Worm (Caenorhabditis elegans) whole organism, L2 larva: Measurements from ENCODE around the gene sfxn-1.5.
"Not testable (repeated sequence)": the region's sequence is repeated elsewhere in the genome, so short reads cannot be mapped to it uniquely, and the experiment has no call there.

ENCODE experiments used
- C34F6.9 ChIP-seq: fragments of 150-350 bp; optimal IDR thresholded peaks from 2 replicates; lab custom pipeline; 2014; ENCODE audit warnings: missing biosample characterization, missing genetic modification characterization
- F13H6.1 ChIP-seq: sonication (generic microtip); optimal IDR thresholded peaks from 2 replicates; lab custom pipeline; 2016; ENCODE audit warnings: missing genetic modification characterization, missing compliant biosample characterization
- R02D3.7 ChIP-seq: fragments of 150-350 bp; optimal IDR thresholded peaks from 2 replicates; lab custom pipeline; 2014; ENCODE audit warnings: missing biosample characterization, missing genetic modification characterization
- Y55F3AM.14 ChIP-seq: fragments of 200-800 bp; sonication (Bioruptor generic); optimal IDR thresholded peaks from 2 replicates; lab custom pipeline; 2018; ENCODE audit warnings: mild to moderate bottlenecking, missing genetic modification characterization, missing compliant biosample characterization
- ama-1 ChIP-seq: fragments of 150-350 bp; optimal IDR thresholded peaks from 2 replicates; lab custom pipeline; 2018; ENCODE audit warnings: inconsistent platforms
- blmp-1 ChIP-seq: sonication (generic microtip); optimal IDR thresholded peaks from 2 replicates; lab custom pipeline; 2017; ENCODE audit warnings: missing genetic modification characterization, mild to moderate bottlenecking, missing compliant biosample characterization, antibody characterized with exemption, moderate library complexity; ENCODE audit not compliant: insufficient read depth
- ceh-16 ChIP-seq: fragments of 150-350 bp; optimal IDR thresholded peaks from 2 replicates; lab custom pipeline; 2014; ENCODE audit warnings: missing biosample characterization, missing genetic modification characterization
- crh-2 ChIP-seq: sonication (generic microtip); optimal IDR thresholded peaks from 2 replicates; lab custom pipeline; 2017; ENCODE audit warnings: missing biosample characterization, missing genetic modification characterization
- dmd-4 ChIP-seq: sonication (generic microtip); optimal IDR thresholded peaks from 2 replicates; lab custom pipeline; 2017; ENCODE audit warnings: missing biosample characterization, missing genetic modification characterization
- egl-27 ChIP-seq: sonication (generic microtip); optimal IDR thresholded peaks from 3 replicates; lab custom pipeline; 2017; ENCODE audit warnings: missing biosample characterization, missing genetic modification reagents, missing genetic modification characterization
- elt-1 ChIP-seq: fragments of 150-350 bp; optimal IDR thresholded peaks from 2 replicates; lab custom pipeline; 2014; ENCODE audit warnings: missing biosample characterization, missing genetic modification characterization
- fos-1 ChIP-seq: fragments of 150-350 bp; optimal IDR thresholded peaks from 2 replicates; lab custom pipeline; 2014; ENCODE audit warnings: missing biosample characterization, missing genetic modification characterization
- gmeb-1 ChIP-seq: fragments of 150-350 bp; optimal IDR thresholded peaks from 2 replicates; lab custom pipeline; 2014; ENCODE audit warnings: missing biosample characterization, missing genetic modification characterization
- lin-11 ChIP-seq: fragments of 150-350 bp; sonication (generic microtip); optimal IDR thresholded peaks from 2 replicates; lab custom pipeline; 2014; ENCODE audit warnings: missing biosample characterization, missing genetic modification characterization, inconsistent platforms, mixed read lengths
- lin-13 ChIP-seq: fragments of 150-350 bp; optimal IDR thresholded peaks from 2 replicates; lab custom pipeline; 2014; ENCODE audit warnings: missing biosample characterization, missing genetic modification reagents, missing genetic modification characterization
- lin-39 ChIP-seq: fragments of 150-350 bp; optimal IDR thresholded peaks from 2 replicates; lab custom pipeline; 2014; ENCODE audit warnings: missing biosample characterization, missing genetic modification reagents, missing genetic modification characterization
- lsy-2 ChIP-seq, 2 experiments: fragments of 150-350 bp in 1 of 2; sonication (generic microtip) in 1 of 2; optimal IDR thresholded peaks; 2 replicates each; lab custom pipeline; 2014 to 2017; ENCODE audit warnings: missing biosample characterization in 2 of 2, missing genetic modification characterization in 2 of 2
- mab-5 ChIP-seq: fragments of 150-350 bp; optimal IDR thresholded peaks from 2 replicates; lab custom pipeline; 2014; ENCODE audit warnings: missing biosample characterization, missing genetic modification characterization
- mdl-1 ChIP-seq, 2 experiments: fragments of 150-350 bp in 1 of 2; sonication (generic microtip) in 1 of 2; optimal IDR thresholded peaks; 2 replicates each; lab custom pipeline; 2017; ENCODE audit warnings: missing biosample characterization in 2 of 2, missing genetic modification characterization in 2 of 2
- nhr-11 ChIP-seq: fragments of 150-350 bp; optimal IDR thresholded peaks from 2 replicates; lab custom pipeline; 2014; ENCODE audit warnings: missing biosample characterization, missing genetic modification characterization
- nhr-129 ChIP-seq: fragments of 150-350 bp; optimal IDR thresholded peaks from 2 replicates; lab custom pipeline; 2014; ENCODE audit warnings: missing biosample characterization, missing genetic modification characterization
- nhr-21 ChIP-seq: fragments of 150-350 bp; optimal IDR thresholded peaks from 2 replicates; lab custom pipeline; 2014; ENCODE audit warnings: missing biosample characterization, missing genetic modification characterization
- nhr-237 ChIP-seq: fragments of 150-350 bp; optimal IDR thresholded peaks from 2 replicates; lab custom pipeline; 2014; ENCODE audit warnings: missing biosample characterization, missing genetic modification characterization
- nhr-25 ChIP-seq: fragments of 150-350 bp; sonication (generic microtip); optimal IDR thresholded peaks from 3 replicates; lab custom pipeline; 2014; ENCODE audit warnings: missing biosample characterization, missing genetic modification characterization
- nhr-6 ChIP-seq: fragments of 150-350 bp; optimal IDR thresholded peaks from 2 replicates; lab custom pipeline; 2014; ENCODE audit warnings: missing biosample characterization, missing genetic modification characterization
- sem-4 ChIP-seq: fragments of 150-350 bp; optimal IDR thresholded peaks from 2 replicates; lab custom pipeline; 2014; ENCODE audit warnings: missing biosample characterization, missing genetic modification reagents, missing genetic modification characterization
- sma-3 ChIP-seq: sonication (generic microtip); optimal IDR thresholded peaks from 2 replicates; lab custom pipeline; 2016; ENCODE audit warnings: missing genetic modification reagents, missing genetic modification characterization, missing compliant biosample characterization
- sma-9 ChIP-seq, 2 experiments: fragments of 150-350 bp in 1 of 2; sonication (generic microtip) in 1 of 2; optimal IDR thresholded peaks; 2 replicates each; lab custom pipeline; 2014 to 2016; ENCODE audit warnings: missing genetic modification characterization in 2 of 2, mild to moderate bottlenecking in 1 of 2, missing biosample characterization in 1 of 2, missing compliant biosample characterization in 1 of 2, missing genetic modification reagents in 1 of 2, moderate library complexity in 1 of 2
- snpc-4 ChIP-seq: fragments of 150-350 bp; optimal IDR thresholded peaks from 2 replicates; lab custom pipeline; 2014; ENCODE audit warnings: missing biosample characterization, missing genetic modification characterization
- unc-55 ChIP-seq: fragments of 150-350 bp; sonication (generic microtip); optimal IDR thresholded peaks from 3 replicates; lab custom pipeline; 2014; ENCODE audit warnings: missing biosample characterization, missing genetic modification reagents, missing genetic modification characterization
- unc-62 ChIP-seq: fragments of 150-350 bp; optimal IDR thresholded peaks from 2 replicates; lab custom pipeline; 2014; ENCODE audit warnings: missing biosample characterization, missing genetic modification reagents, missing genetic modification characterization
- zag-1 ChIP-seq: fragments of 150-350 bp; optimal IDR thresholded peaks from 2 replicates; lab custom pipeline; 2014; ENCODE audit warnings: missing biosample characterization, missing genetic modification characterization

Gene sfxn-1.5

DNA sequence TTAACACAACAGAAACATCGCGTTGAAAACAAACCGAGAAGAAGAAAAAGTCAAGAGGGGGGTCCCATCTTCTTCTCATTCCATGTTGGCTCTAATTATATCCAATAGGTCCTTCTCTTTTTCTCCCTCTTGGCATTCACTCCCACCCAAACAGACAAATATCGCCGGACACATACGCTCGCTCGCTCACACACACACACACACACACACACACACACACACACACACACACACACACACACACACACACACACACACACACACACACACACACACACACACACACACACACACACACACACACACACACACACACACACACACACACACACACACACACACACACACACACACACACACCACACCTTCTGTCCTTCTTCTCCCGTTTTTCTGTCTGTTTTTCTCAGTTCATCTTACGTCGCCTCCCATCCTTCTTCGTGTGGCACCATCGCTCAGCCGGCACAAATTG, 17.7 kb downstream of the sfxn-1.5 start, which contains the start of gene sto-4:
Gene sto-4, plus strand, starts transcription at position 360 of the 469 bp plus-strand sequence.
- TF ChIP-seq zag-1 (tag; lab: Kevin White, UChicago): peak; percentile 8
- peak; percentile 1 for TF ChIP-seq nhr-21 (tag; lab: Kevin White, UChicago)
- peak; percentile 25 for TF ChIP-seq sma-9 (GFP tag; optimal IDR thresholded peaks at IDR 0.05; lab: Kevin White, UChicago)
- not testable (repeated sequence) for TF ChIP-seq sma-9 (tag; optimal IDR thresholded peaks at IDR 0.05; lab: Kevin White, UChicago)
- TF ChIP-seq ceh-16 (tag; lab: Kevin White, UChicago): peak; percentile 52
- TF ChIP-seq nhr-129 (tag; lab: Kevin White, UChicago): peak; percentile 66
- TF ChIP-seq F13H6.1 (tag; lab: Kevin White, UChicago): peak; percentile 93
- peak; percentile 78 for TF ChIP-seq mab-5 (tag; lab: Kevin White, UChicago)
- TF ChIP-seq lsy-2 (tag; optimal IDR thresholded peaks at IDR 0.05; lab: Kevin White, UChicago): peak in 1 of 2 experiments; percentile 34
- peak; percentile 40 for TF ChIP-seq blmp-1 (tag; lab: Kevin White, UChicago)
- peak; percentile 37 for TF ChIP-seq crh-2
- peak; percentile 93 for TF ChIP-seq Y55F3AM.14 (GFP tag; lab: Kevin White, UChicago)
- TF ChIP-seq mdl-1 (tag; optimal IDR thresholded peaks at IDR 0.05; lab: Kevin White, UChicago): peak in 1 of 2 experiments; percentile 12
- TF ChIP-seq unc-55 (GFP tag; lab: Kevin White, UChicago): peak; percentile 17
- peak; percentile 63 for TF ChIP-seq nhr-25 (tag; lab: Kevin White, UChicago)
- peak; percentile 20 for TF ChIP-seq C34F6.9 (tag; lab: Kevin White, UChicago)
- TF ChIP-seq, all 48 proteins: peak for 15; not testable (repeated sequence) for 33

DNA sequence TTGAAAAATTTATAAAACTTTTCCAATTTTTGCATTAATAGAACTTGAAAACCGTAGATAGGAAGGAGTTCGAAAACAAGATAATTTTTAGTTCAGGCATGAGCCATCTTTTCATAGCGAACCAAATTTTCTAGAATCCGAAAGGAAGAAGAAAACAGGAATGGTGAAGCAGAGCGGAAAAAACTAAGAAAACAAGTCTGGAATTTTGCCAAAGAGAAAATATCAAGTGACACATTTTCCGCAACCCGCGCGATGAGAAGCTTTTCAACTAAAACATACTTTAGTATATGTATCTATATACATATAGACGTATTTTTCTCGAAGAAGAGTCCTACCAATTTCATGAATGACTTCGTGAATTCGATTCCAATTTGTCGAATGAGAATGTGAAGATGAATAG, 19.9 kb downstream of the sfxn-1.5 start:
- TF ChIP-seq mdl-1 (tag; optimal IDR thresholded peaks at IDR 0.05; lab: Kevin White, UChicago) (no peak), gmeb-1 (no peak), snpc-4 (no peak), crh-2 (no peak), elt-1 (tag; lab: Kevin White, UChicago) (no peak), sem-4 (tag; lab: Kevin White, UChicago) (no peak), lin-39 (tag; lab: Kevin White, UChicago) (no peak), unc-62 (GFP tag; lab: Kevin White, UChicago) (no peak), sma-9 (GFP tag; optimal IDR thresholded peaks at IDR 0.05; lab: Kevin White, UChicago) (no peak), sma-9 (tag; optimal IDR thresholded peaks at IDR 0.05; lab: Kevin White, UChicago) (no peak), ama-1 (lab: Kevin White, UChicago) (no peak), lin-11 (tag; lab: Kevin White, UChicago) (no peak), lin-13 (GFP tag; lab: Kevin White, UChicago) (no peak), mab-5 (tag; lab: Kevin White, UChicago) (no peak), nhr-237 (no peak)

- TF ChIP-seq nhr-237 (no peak), C34F6.9 (tag; lab: Kevin White, UChicago) (peak; percentile 48), snpc-4 (no peak), sma-9 (GFP tag; optimal IDR thresholded peaks at IDR 0.05; lab: Kevin White, UChicago) (peak; percentile 14), sma-9 (tag; optimal IDR thresholded peaks at IDR 0.05; lab: Kevin White, UChicago) (no peak), lin-11 (tag; lab: Kevin White, UChicago) (no peak), unc-55 (GFP tag; lab: Kevin White, UChicago) (peak; percentile 58), fos-1 (tag; lab: Kevin White, UChicago) (no peak), zag-1 (tag; lab: Kevin White, UChicago) (peak; percentile 60), nhr-129 (tag; lab: Kevin White, UChicago) (peak; percentile 24), R02D3.7 (tag; lab: Kevin White, UChicago) (no peak), egl-27 (peak; percentile 16)
These were observed 20.9 kb downstream of the sfxn-1.5 start for ce11 chrX:11640463-11640995.

DNA sequence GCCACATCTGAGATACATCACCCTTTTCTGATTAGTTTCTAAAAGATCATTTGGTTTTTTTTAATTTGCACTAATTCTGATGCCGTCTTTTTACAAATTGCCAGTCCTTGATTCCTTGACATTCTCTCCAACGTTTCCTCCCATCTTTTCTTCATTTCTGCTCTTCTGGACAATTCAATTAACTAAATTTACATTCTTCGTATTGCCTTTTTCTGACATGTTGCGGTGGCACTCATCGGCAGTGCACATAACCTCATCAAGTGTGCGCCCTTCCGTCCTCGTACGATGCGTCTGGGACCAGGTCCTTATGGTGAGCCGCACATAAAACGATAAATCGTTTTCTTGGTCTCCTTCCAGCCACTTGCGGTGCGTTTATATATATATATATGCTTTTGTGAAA, 22.5 kb downstream of the sfxn-1.5 start:
- no peak for TF ChIP-seq sem-4 (tag; lab: Kevin White, UChicago)
- TF ChIP-seq fos-1 (tag; lab: Kevin White, UChicago): no peak
- TF ChIP-seq sma-9 (GFP tag; optimal IDR thresholded peaks at IDR 0.05; lab: Kevin White, UChicago): no peak
- TF ChIP-seq sma-9 (tag; optimal IDR thresholded peaks at IDR 0.05; lab: Kevin White, UChicago): no peak
- TF ChIP-seq ceh-16 (tag; lab: Kevin White, UChicago): no peak
- TF ChIP-seq nhr-6 (tag; lab: Kevin White, UChicago): no peak
- TF ChIP-seq nhr-237: no peak
- TF ChIP-seq sma-3 (GFP tag; lab: Kevin White, UChicago): no peak
- no peak for TF ChIP-seq ama-1 (lab: Kevin White, UChicago)
- TF ChIP-seq zag-1 (tag; lab: Kevin White, UChicago): no peak
- no peak for TF ChIP-seq dmd-4 (tag; lab: Kevin White, UChicago)
- TF ChIP-seq nhr-25 (tag; lab: Kevin White, UChicago): no peak
- no peak for TF ChIP-seq nhr-11
- no peak for TF ChIP-seq egl-27
